Fruit fly (Drosophila melanogaster) whole organism, embryonic: Measurements from ENCODE around the gene fz.

Source experiments
- Abd-B ChIP-seq: fragments of 200-800 bp; sonication (Bioruptor generic); optimal IDR thresholded peaks from 2 replicates; lab custom pipeline; 2018; ENCODE audit warnings: missing biosample characterization, mild to moderate bottlenecking, missing genetic modification characterization, moderate library complexity
- Antp ChIP-seq: fragments of 200-800 bp; sonication (Bioruptor generic); optimal IDR thresholded peaks from 3 replicates; lab custom pipeline; 2016; ENCODE audit warnings: missing biosample characterization, missing genetic modification characterization
- CG10209 ChIP-seq: fragments of 200-800 bp; sonication (Bioruptor generic); optimal IDR thresholded peaks from 3 replicates; lab custom pipeline; 2017; ENCODE audit warnings: missing biosample characterization, mild to moderate bottlenecking, missing genetic modification characterization, missing genetic modification reagents
- CG11093 ChIP-seq: fragments of 200-800 bp; sonication (Bioruptor generic); IDR thresholded peaks from 3 replicates; pipeline ENCODE4 v1.3.6; 2022; ENCODE audit warnings: missing biosample characterization, missing genetic modification characterization
- CG11456 ChIP-seq: fragments of 200-800 bp; sonication (Bioruptor generic); IDR thresholded peaks from 3 replicates; pipeline ENCODE4 v1.3.6; 2022; ENCODE audit warnings: missing biosample characterization, missing genetic modification characterization
- CG11696 ChIP-seq: fragments of 200-800 bp; sonication (Bioruptor generic); IDR thresholded peaks from 2 replicates; pipeline ENCODE4 v1.3.6; 2022; ENCODE audit warnings: missing biosample characterization, missing genetic modification characterization
- CG12071 ChIP-seq: fragments of 200-800 bp; sonication (Bioruptor generic); optimal IDR thresholded peaks from 3 replicates; lab custom pipeline; 2018; ENCODE audit warnings: missing biosample characterization, mild to moderate bottlenecking, missing genetic modification characterization
- CG15269 ChIP-seq: fragments of 200-800 bp; sonication (Bioruptor generic); optimal IDR thresholded peaks from 2 replicates; lab custom pipeline; 2018; ENCODE audit warnings: missing biosample characterization, mild to moderate bottlenecking, missing genetic modification characterization, moderate library complexity
- CG16863 ChIP-seq: fragments of 200-800 bp; sonication (Bioruptor generic); optimal IDR thresholded peaks from 3 replicates; lab custom pipeline; 2016; ENCODE audit warnings: missing biosample characterization, missing genetic modification characterization
- CG17612 ChIP-seq: fragments of 200-800 bp; sonication (Bioruptor generic); IDR thresholded peaks from 2 replicates; pipeline ENCODE4 v1.3.6; 2022; ENCODE audit warnings: missing biosample characterization, missing genetic modification characterization
- CG18011 ChIP-seq: fragments of 200-800 bp; sonication (Bioruptor generic); optimal IDR thresholded peaks from 2 replicates; lab custom pipeline; 2017; ENCODE audit warnings: missing biosample characterization, missing genetic modification characterization, mild to moderate bottlenecking, moderate library complexity, missing genotype
- CG30020 ChIP-seq: fragments of 200-800 bp; optimal IDR thresholded peaks from 2 replicates; lab custom pipeline; 2019; ENCODE audit warnings: missing biosample characterization, mild to moderate bottlenecking, missing genetic modification characterization, moderate library complexity
- CG30403 ChIP-seq: fragments of 200-800 bp; sonication (Bioruptor generic); optimal IDR thresholded peaks from 3 replicates; lab custom pipeline; 2016; ENCODE audit warnings: missing biosample characterization, missing genetic modification characterization
- CG31441 ChIP-seq: fragments of 200-800 bp; sonication (Bioruptor generic); IDR thresholded peaks from 2 replicates; pipeline ENCODE4 v1.3.6; 2022; ENCODE audit warnings: missing biosample characterization, missing genetic modification characterization
- CG32772 ChIP-seq: fragments of 200-800 bp; sonication (Bioruptor generic); IDR thresholded peaks from 2 replicates; pipeline ENCODE4 v1.3.6; 2022; ENCODE audit warnings: missing biosample characterization, missing genetic modification characterization
- CG33213 ChIP-seq: fragments of 200-800 bp; sonication (Bioruptor generic); optimal IDR thresholded peaks from 3 replicates; lab custom pipeline; 2016; ENCODE audit warnings: missing biosample characterization, missing genetic modification characterization
- CG34224 ChIP-seq: fragments of 200-800 bp; sonication (Bioruptor generic); IDR thresholded peaks from 3 replicates; pipeline ENCODE4 v1.3.6; 2022; ENCODE audit warnings: missing biosample characterization, missing genetic modification characterization; ENCODE audit not compliant: partially characterized antibody
- CG3995 ChIP-seq: fragments of 200-800 bp; sonication (Bioruptor generic); optimal IDR thresholded peaks from 3 replicates; lab custom pipeline; 2016; ENCODE audit warnings: missing biosample characterization, missing genetic modification characterization
- CG6683 ChIP-seq: fragments of 200-800 bp; sonication (Bioruptor generic); optimal IDR thresholded peaks from 2 replicates; lab custom pipeline; 2017; ENCODE audit warnings: missing biosample characterization, mild to moderate bottlenecking, missing genetic modification characterization, missing genetic modification reagents
- CG7357 ChIP-seq: fragments of 200-800 bp; sonication (Bioruptor generic); IDR thresholded peaks from 3 replicates; pipeline ENCODE4 v1.3.6; 2022; ENCODE audit warnings: missing biosample characterization, missing genetic modification characterization
- CG7839 ChIP-seq: fragments of 200-800 bp; sonication (Bioruptor generic); optimal IDR thresholded peaks from 3 replicates; lab custom pipeline; 2018; ENCODE audit warnings: missing biosample characterization, mild to moderate bottlenecking, missing genetic modification characterization, moderate library complexity
- CG8290 ChIP-seq, 3 experiments: fragments of 200-800 bp; sonication (Bioruptor generic); optimal IDR thresholded peaks; 2 replicates each; lab custom pipeline; 2016 to 2019; ENCODE audit warnings: missing biosample characterization in 3 of 3, missing genetic modification characterization in 3 of 3, mild to moderate bottlenecking in 2 of 3, moderate library complexity in 1 of 3
- CG8359 ChIP-seq: fragments of 200-800 bp; sonication (Bioruptor generic); optimal IDR thresholded peaks from 2 replicates; lab custom pipeline; 2017; ENCODE audit warnings: missing biosample characterization, mild to moderate bottlenecking, missing genetic modification characterization, borderline replicate concordance
- CG8765 ChIP-seq: fragments of 200-800 bp; sonication (Bioruptor generic); IDR thresholded peaks from 2 replicates; pipeline ENCODE4 v1.3.6; 2022; ENCODE audit warnings: missing biosample characterization, missing genetic modification characterization
- CG8924 ChIP-seq: fragments of 200-800 bp; optimal IDR thresholded peaks from 3 replicates; lab custom pipeline; 2019; ENCODE audit warnings: missing biosample characterization, mild to moderate bottlenecking, missing genetic modification characterization, moderate library complexity
- Fer2 ChIP-seq: fragments of 200-800 bp; sonication (Bioruptor generic); optimal IDR thresholded peaks from 2 replicates; lab custom pipeline; 2018; ENCODE audit warnings: missing biosample characterization, mild to moderate bottlenecking, missing genetic modification characterization, moderate library complexity
- MESR4 ChIP-seq: fragments of 200-800 bp; sonication (Bioruptor generic); optimal IDR thresholded peaks from 2 replicates; lab custom pipeline; 2018; ENCODE audit warnings: missing biosample characterization, mild to moderate bottlenecking, missing genetic modification characterization, moderate library complexity
- Mad ChIP-seq: fragments of 200-800 bp; sonication (Bioruptor generic); optimal IDR thresholded peaks from 2 replicates; lab custom pipeline; 2016; ENCODE audit warnings: missing biosample characterization, missing genetic modification characterization
- NC2α ChIP-seq: fragments of 200-800 bp; sonication (Bioruptor generic); optimal IDR thresholded peaks from 2 replicates; lab custom pipeline; 2016; ENCODE audit warnings: missing biosample characterization, missing genetic modification characterization
- Spps ChIP-seq: fragments of 200-800 bp; sonication (Bioruptor generic); optimal IDR thresholded peaks from 2 replicates; lab custom pipeline; 2018; ENCODE audit warnings: missing biosample characterization, mild to moderate bottlenecking, missing genetic modification characterization
- Stat92E ChIP-seq, 3 experiments: fragments of >200 bp in 2 of 3; fragments of 200-800 bp in 1 of 3; sonication (Bioruptor generic) in 1 of 3; optimal IDR thresholded peaks; 2 replicates each; lab custom pipeline; 2017 to 2019; ENCODE audit warnings: missing biosample characterization in 3 of 3, missing genetic modification characterization in 3 of 3, mild to moderate bottlenecking in 1 of 3, moderate library complexity in 1 of 3
- TFAM ChIP-seq: fragments of 200-800 bp; sonication (Bioruptor generic); optimal IDR thresholded peaks from 2 replicates; lab custom pipeline; 2017; ENCODE audit warnings: missing biosample characterization, missing genetic modification characterization, inconsistent platforms
- YL-1 ChIP-seq: fragments of 200-800 bp; sonication (Bioruptor generic); optimal IDR thresholded peaks from 3 replicates; lab custom pipeline; 2017; ENCODE audit warnings: missing biosample characterization, mild to moderate bottlenecking, missing genetic modification characterization
- chif ChIP-seq, 2 experiments: fragments of 200-800 bp; sonication (Bioruptor generic); optimal IDR thresholded peaks; 3 replicates each; lab custom pipeline; 2016; ENCODE audit warnings: missing biosample characterization in 2 of 2, missing genetic modification characterization in 2 of 2
- crc ChIP-seq: fragments of 200-800 bp; sonication (Bioruptor generic); optimal IDR thresholded peaks from 2 replicates; lab custom pipeline; 2016; ENCODE audit warnings: missing biosample characterization, missing genetic modification characterization
- fd64A ChIP-seq: fragments of 200-800 bp; sonication (Bioruptor generic); optimal IDR thresholded peaks from 3 replicates; lab custom pipeline; 2018; ENCODE audit warnings: missing biosample characterization, mild to moderate bottlenecking, missing genetic modification characterization
- fd96Cb ChIP-seq: fragments of 200-800 bp; sonication (Bioruptor generic); optimal IDR thresholded peaks from 2 replicates; lab custom pipeline; 2018; ENCODE audit warnings: missing biosample characterization, mild to moderate bottlenecking, missing genetic modification characterization, moderate library complexity
- fu2 ChIP-seq: fragments of 200-800 bp; sonication (Bioruptor generic); optimal IDR thresholded peaks from 2 replicates; lab custom pipeline; 2016; ENCODE audit warnings: missing biosample characterization, missing genetic modification characterization
- hb ChIP-seq: fragments of 200-800 bp; sonication (Bioruptor generic); IDR thresholded peaks from 3 replicates; pipeline ENCODE4 v1.3.6; 2022; ENCODE audit warnings: missing biosample characterization, missing genetic modification characterization; ENCODE audit not compliant: partially characterized antibody
- lola ChIP-seq, 3 experiments: fragments of >200 bp in 2 of 3; fragments of 200-800 bp in 1 of 3; sonication (Bioruptor generic) in 1 of 3; optimal IDR thresholded peaks; 2 replicates each; lab custom pipeline; 2017 to 2019; ENCODE audit warnings: missing biosample characterization in 3 of 3, missing genetic modification characterization in 3 of 3, mild to moderate bottlenecking in 1 of 3, moderate library complexity in 1 of 3
- lov ChIP-seq, 2 experiments: fragments of 200-800 bp in 1 of 2; fragments of >200 bp in 1 of 2; sonication (Bioruptor generic) in 1 of 2; IDR thresholded peaks in 1 of 2; optimal IDR thresholded peaks in 1 of 2; 2 replicates in 1 of 2; 3 replicates in 1 of 2; pipeline versions ENCODE4 v1.3.6 to Lab custom; 2017 to 2022; ENCODE audit warnings: missing biosample characterization in 1 of 2, missing genetic modification characterization in 1 of 2
- pros ChIP-seq: fragments of 200-800 bp; sonication (Bioruptor generic); optimal IDR thresholded peaks from 3 replicates; lab custom pipeline; 2019; ENCODE audit warnings: missing biosample characterization, mild to moderate bottlenecking, missing genetic modification characterization, moderate library complexity
- rib ChIP-seq: fragments of 200-800 bp; sonication (Bioruptor generic); IDR thresholded peaks from 2 replicates; pipeline ENCODE4 v1.3.6; 2022; ENCODE audit warnings: missing biosample characterization, missing genetic modification characterization
- sc ChIP-seq, 3 experiments: fragments of >200 bp in 2 of 3; fragments of 200-800 bp in 1 of 3; sonication (Bioruptor generic) in 1 of 3; optimal IDR thresholded peaks; 2 replicates in 2 of 3; 3 replicates in 1 of 3; lab custom pipeline; 2017; ENCODE audit warnings: mild to moderate bottlenecking in 1 of 3, missing biosample characterization in 1 of 3, missing genetic modification characterization in 1 of 3, missing genetic modification reagents in 1 of 3
- scrt ChIP-seq: fragments of 200-800 bp; sonication (Bioruptor generic); optimal IDR thresholded peaks from 2 replicates; lab custom pipeline; 2018; ENCODE audit warnings: missing biosample characterization, mild to moderate bottlenecking, missing genetic modification characterization, moderate library complexity
- wek ChIP-seq: fragments of 200-800 bp; sonication (Bioruptor generic); optimal IDR thresholded peaks from 3 replicates; lab custom pipeline; 2018; ENCODE audit warnings: missing biosample characterization, mild to moderate bottlenecking, missing genetic modification characterization, moderate library complexity
- zfh2 ChIP-seq: fragments of 200-800 bp; sonication (Bioruptor generic); optimal IDR thresholded peaks from 2 replicates; lab custom pipeline; 2016; ENCODE audit warnings: missing biosample characterization, missing genetic modification characterization

fz gene

dm6 chr3L:14354285-14355092 is 80.3 kb downstream of the fz start (continued):
- no peak for TF ChIP-seq hb (GFP tag; lab: Robert Waterston, UW)
- peak; percentile 21; the same call in 1 of the 2 replicates for TF ChIP-seq CG31441 (GFP tag; lab: Robert Waterston, UW)
- TF ChIP-seq CG12071 (GFP tag; lab: Kevin White, UChicago), result peak; percentile 22
- TF ChIP-seq Mad (GFP tag; lab: Kevin White, UChicago), result no peak
- peak; percentile 21 for TF ChIP-seq fd64A (GFP tag; lab: Kevin White, UChicago)
- TF ChIP-seq lov (optimal IDR thresholded peaks at IDR 0.05; lab: Kevin White, UChicago), result no peak
- no peak for TF ChIP-seq lov (GFP tag; IDR thresholded peaks at IDR 0.05; lab: Robert Waterston, UW)
- no peak for TF ChIP-seq wek (GFP tag; lab: Kevin White, UChicago)
- no peak for TF ChIP-seq CG7839
- no peak for TF ChIP-seq TFAM
- TF ChIP-seq Fer2 (tag; lab: Kevin White, UChicago), result no peak
- no peak for TF ChIP-seq CG33213
- no peak for TF ChIP-seq fu2 (GFP tag; lab: Kevin White, UChicago)
- no peak for TF ChIP-seq CG3995 (GFP tag; lab: Kevin White, UChicago)
- no peak for TF ChIP-seq CG8765 (GFP tag; lab: Robert Waterston, UW)
- no peak for TF ChIP-seq zfh2 (GFP tag; lab: Kevin White, UChicago)
- no peak for TF ChIP-seq CG8290 (GFP tag; optimal IDR thresholded peaks at IDR 0.05; lab: Kevin White, UChicago)
- no peak for TF ChIP-seq CG8290 (tag; optimal IDR thresholded peaks at IDR 0.05; lab: Kevin White, UChicago)
- TF ChIP-seq CG32772 (GFP tag; lab: Robert Waterston, UW), result no peak
- TF ChIP-seq CG30403 (GFP tag; lab: Kevin White, UChicago), result no peak
- TF ChIP-seq Antp (GFP tag; lab: Kevin White, UChicago), result no peak
- TF ChIP-seq CG16863 (GFP tag; lab: Kevin White, UChicago), result no peak
- no peak for TF ChIP-seq CG11456 (GFP tag; lab: Robert Waterston, UW)
- TF ChIP-seq CG11696 (GFP tag; lab: Robert Waterston, UW), result no peak
- TF ChIP-seq Abd-B, result no peak
- no peak for TF ChIP-seq CG15269 (tag; lab: Kevin White, UChicago)
- TF ChIP-seq Stat92E (GFP tag; optimal IDR thresholded peaks at IDR 0.05; lab: Kevin White, UChicago), result no peak
- no peak for TF ChIP-seq rib
- no peak for TF ChIP-seq CG17612
- peak; percentile 3 for TF ChIP-seq scrt
- TF ChIP-seq crc, result no peak
- peak; percentile 17 for TF ChIP-seq CG8359 (GFP tag; lab: Kevin White, UChicago)
- no peak for TF ChIP-seq fd96Cb (tag; lab: Kevin White, UChicago)
- TF ChIP-seq YL-1 (GFP tag; lab: Kevin White, UChicago), result no peak
- no peak for TF ChIP-seq CG8924 (tag; lab: Kevin White, UChicago)
- TF ChIP-seq MESR4, result no peak
- no peak for TF ChIP-seq Spps (tag; lab: Kevin White, UChicago)
- peak in 1 of 3 experiments; percentile 30 for TF ChIP-seq lola (GFP tag; optimal IDR thresholded peaks at IDR 0.05; lab: Kevin White, UChicago)
- no peak for TF ChIP-seq pros (GFP tag; lab: Kevin White, UChicago)
- TF ChIP-seq CG11093 (GFP tag; lab: Robert Waterston, UW), result no peak
- TF ChIP-seq CG34224 (GFP tag; lab: Robert Waterston, UW), result no peak
- no peak for TF ChIP-seq CG6683
- TF ChIP-seq chif (GFP tag; optimal IDR thresholded peaks at IDR 0.05; lab: Kevin White, UChicago), result no peak
- TF ChIP-seq CG18011 (GFP tag; lab: Kevin White, UChicago), result no peak
- TF ChIP-seq NC2α (GFP tag; lab: Kevin White, UChicago), result no peak
- peak; percentile 29 for TF ChIP-seq CG10209
- TF ChIP-seq CG30020 (tag; lab: Kevin White, UChicago), result no peak
- no peak for TF ChIP-seq CG7357 (GFP tag; lab: Robert Waterston, UW)
- no peak for TF ChIP-seq sc (optimal IDR thresholded peaks at IDR 0.05; lab: Kevin White, UChicago)
- no peak for TF ChIP-seq sc (GFP tag; optimal IDR thresholded peaks at IDR 0.05; lab: Kevin White, UChicago)
